Worm (Caenorhabditis elegans) whole organism, L4/young adult: ENCODE results near the gene hrg-5.

Experiments used
- W03F9.2 ChIP-seq: fragments of 150-350 bp; optimal IDR thresholded peaks from 2 replicates; lab custom pipeline; 2014; ENCODE audit warnings: missing biosample characterization, missing genetic modification characterization
- dao-5 ChIP-seq: sonication (generic microtip); optimal IDR thresholded peaks from 2 replicates; lab custom pipeline; 2016; ENCODE audit warnings: missing genotype, missing genetic modification characterization, moderate library complexity, missing compliant biosample characterization
- him-1 ChIP-seq: sonication (generic microtip); optimal IDR thresholded peaks from 2 replicates; lab custom pipeline; 2016; ENCODE audit warnings: missing genotype, missing genetic modification reagents, missing genetic modification characterization, missing compliant biosample characterization

The hrg-5 gene

DNA sequence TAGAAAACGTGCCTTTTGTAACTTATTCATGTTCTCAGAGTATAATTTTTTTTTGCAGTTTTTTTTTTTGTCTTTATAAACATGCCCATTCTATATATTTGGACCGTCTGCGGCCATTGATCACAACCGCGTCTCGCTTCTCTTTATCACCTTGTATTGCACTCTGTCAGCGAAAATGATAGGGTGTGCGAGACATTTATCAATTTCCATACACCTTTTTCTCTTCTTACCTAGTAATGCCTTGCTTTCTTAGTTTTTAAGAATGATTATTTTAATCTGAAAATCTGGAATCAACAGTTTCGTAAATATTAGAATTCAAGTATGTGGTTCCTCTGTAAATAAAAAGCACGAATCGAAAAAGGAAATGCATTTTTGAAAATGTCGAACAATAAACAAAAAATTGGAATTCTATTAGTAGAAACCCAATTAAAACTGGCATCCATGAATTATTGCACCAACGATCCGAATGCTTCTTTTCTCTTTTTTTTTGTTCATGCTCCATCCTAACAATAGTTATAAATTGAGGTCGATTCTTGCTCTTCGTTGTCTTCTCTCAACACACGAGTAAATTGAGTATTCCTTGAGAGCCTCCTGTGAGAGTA lies 8.0 kb upstream of the hrg-5 start:
- TF ChIP-seq dao-5 (tag; lab: Kevin White, UChicago) (no peak), W03F9.2 (no peak), him-1 (tag; lab: Kevin White, UChicago) (no peak)

ce11 chrIV:11036222-11036621 lies 7.0 kb upstream of the hrg-5 start, which contains the start of gene fkb-1:
Gene fkb-1 (plus strand): TSS chrIV:11036582.
- no peak for TF ChIP-seq dao-5 (tag; lab: Kevin White, UChicago)
- TF ChIP-seq W03F9.2: peak; percentile 71
- TF ChIP-seq him-1 (tag; lab: Kevin White, UChicago): no peak

- TF ChIP-seq dao-5 (tag; lab: Kevin White, UChicago) (no peak), W03F9.2 (no peak), him-1 (tag; lab: Kevin White, UChicago) (no peak)
Measured at ce11 chrIV:11032288-11032687, 3.1 kb upstream of the hrg-5 start, which contains the start of gene hrg-6. Gene hrg-6 (plus strand): TSS chrIV:11032588.

ce11 chrIV:11031640-11032039 lies 2.4 kb upstream of the hrg-5 start:
- no peak for TF ChIP-seq W03F9.2
- TF ChIP-seq him-1 (tag; lab: Kevin White, UChicago): no peak
- no peak for TF ChIP-seq dao-5 (tag; lab: Kevin White, UChicago)

ce11 chrIV:11030893-11031292 lies 1.7 kb upstream of the hrg-5 start, which contains the start of gene hrg-4:
Gene hrg-4 (minus strand): TSS chrIV:11030993.
- TF ChIP-seq him-1 (tag; lab: Kevin White, UChicago): no peak
- no peak for TF ChIP-seq W03F9.2
- TF ChIP-seq dao-5 (tag; lab: Kevin White, UChicago): no peak

- TF ChIP-seq him-1 (tag; lab: Kevin White, UChicago) (no peak), dao-5 (tag; lab: Kevin White, UChicago) (no peak), W03F9.2 (no peak)
Measured at ce11 chrIV:11030117-11030516, 889 bp upstream of the hrg-5 start.

ce11 chrIV:11027560-11027959 lies 1.7 kb downstream of the hrg-5 start:
- TF ChIP-seq dao-5 (tag; lab: Kevin White, UChicago) (peak; percentile 5), him-1 (tag; lab: Kevin White, UChicago) (peak; percentile 14), W03F9.2 (peak; percentile 68)

DNA sequence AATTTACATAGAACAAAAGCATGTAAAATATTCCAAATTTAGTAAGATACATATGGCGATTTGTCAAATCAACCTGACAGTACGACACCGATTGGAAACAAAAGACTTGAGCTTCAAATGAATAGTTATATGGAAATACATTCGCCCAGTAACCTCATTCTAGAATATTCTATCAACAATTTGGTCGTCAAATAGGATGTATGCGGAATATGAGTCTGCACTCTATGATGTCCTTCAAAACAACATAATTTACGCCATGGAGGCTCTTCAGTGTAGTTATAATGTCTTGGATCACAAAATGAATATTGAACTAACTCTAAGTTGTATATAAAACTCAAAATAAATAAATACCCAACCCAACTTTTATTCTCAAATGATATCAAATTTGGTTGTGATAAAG lies 2.6 kb downstream of the hrg-5 start:
- no peak for TF ChIP-seq W03F9.2
- no peak for TF ChIP-seq him-1 (tag; lab: Kevin White, UChicago)
- TF ChIP-seq dao-5 (tag; lab: Kevin White, UChicago): no peak

ce11 chrIV:11025941-11026340 lies 3.3 kb downstream of the hrg-5 start:
- no peak for TF ChIP-seq W03F9.2
- no peak for TF ChIP-seq dao-5 (tag; lab: Kevin White, UChicago)
- TF ChIP-seq him-1 (tag; lab: Kevin White, UChicago): no peak

DNA sequence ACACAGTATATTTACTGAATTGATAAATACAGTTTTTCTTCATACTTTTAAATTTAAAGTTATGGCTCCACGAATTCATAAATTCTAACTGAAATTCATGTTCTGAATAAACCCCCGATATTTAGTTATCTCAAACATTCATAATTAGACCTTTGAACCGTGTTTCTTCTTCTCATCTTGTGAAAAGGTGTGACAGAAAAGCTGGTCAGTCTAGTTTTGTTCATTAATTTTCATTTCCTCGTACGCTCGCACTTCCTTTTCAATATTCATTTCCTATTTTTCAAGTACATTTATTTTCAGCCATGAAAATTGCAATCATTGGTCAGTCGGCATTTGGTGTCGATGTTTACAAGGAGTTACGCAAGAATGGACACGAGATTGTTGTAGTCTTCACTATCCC lies 6.9 kb downstream of the hrg-5 start, which contains the start of gene alh-3:
alh-3 (plus strand) TSS at position 301 of the 400 bp plus-strand sequence.
- TF ChIP-seq him-1 (tag; lab: Kevin White, UChicago) (no peak), W03F9.2 (no peak), dao-5 (tag; lab: Kevin White, UChicago) (no peak)

DNA sequence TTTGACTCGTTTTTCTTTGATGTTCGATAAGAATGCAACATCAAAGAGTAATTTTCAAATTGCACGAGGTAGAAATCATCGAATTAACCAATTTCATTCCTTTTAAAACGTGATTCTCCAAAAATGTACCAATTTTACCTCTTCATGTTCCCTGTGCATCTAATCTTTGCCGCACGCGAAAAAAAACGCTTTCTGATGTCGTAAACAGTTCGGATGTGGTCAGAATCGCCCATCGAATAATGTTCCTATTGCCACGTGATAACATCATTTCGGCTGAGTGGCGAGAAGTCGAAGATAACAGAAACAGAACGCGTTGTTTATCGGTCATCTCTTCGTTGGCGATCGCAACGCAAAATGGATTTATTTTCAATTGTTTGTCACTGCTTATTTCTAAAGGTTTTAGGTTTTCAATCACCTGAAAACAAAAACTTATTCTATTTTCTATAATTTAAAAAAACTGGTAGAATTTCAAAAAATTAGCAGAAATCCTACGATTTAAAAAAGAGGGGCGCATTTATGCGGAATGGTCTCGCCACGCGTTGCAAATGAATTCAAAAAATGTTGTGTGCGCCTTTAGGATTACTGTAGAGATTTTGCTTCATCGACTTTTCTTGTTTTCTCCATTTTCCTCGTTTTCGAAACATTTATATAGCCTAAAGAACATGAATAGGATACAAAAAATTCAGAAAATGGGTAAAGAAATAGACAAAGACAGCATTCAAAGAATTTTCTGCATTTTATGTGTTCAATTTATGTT lies 7.5 kb downstream of the hrg-5 start, which contains the start of gene mogs-1:
mogs-1 (minus strand) TSS at position 417 of the 757 bp plus-strand sequence.
- TF ChIP-seq him-1 (tag; lab: Kevin White, UChicago): no peak
- TF ChIP-seq W03F9.2: no peak
- no peak for TF ChIP-seq dao-5 (tag; lab: Kevin White, UChicago)

ce11 chrIV:11019962-11020550 lies 9.2 kb downstream of the hrg-5 start, which contains the start of gene F13H10.8:
Gene F13H10.8 (plus strand): TSS chrIV:11020517.
- TF ChIP-seq dao-5 (tag; lab: Kevin White, UChicago) (no peak), W03F9.2 (peak; percentile 61)

ce11 chrIV:11015881-11016280 lies 13.3 kb downstream of the hrg-5 start, which contains the start of gene F13H10.3:
Gene F13H10.3 (minus strand): TSS chrIV:11015953.
- no peak for TF ChIP-seq him-1 (tag; lab: Kevin White, UChicago)

DNA sequence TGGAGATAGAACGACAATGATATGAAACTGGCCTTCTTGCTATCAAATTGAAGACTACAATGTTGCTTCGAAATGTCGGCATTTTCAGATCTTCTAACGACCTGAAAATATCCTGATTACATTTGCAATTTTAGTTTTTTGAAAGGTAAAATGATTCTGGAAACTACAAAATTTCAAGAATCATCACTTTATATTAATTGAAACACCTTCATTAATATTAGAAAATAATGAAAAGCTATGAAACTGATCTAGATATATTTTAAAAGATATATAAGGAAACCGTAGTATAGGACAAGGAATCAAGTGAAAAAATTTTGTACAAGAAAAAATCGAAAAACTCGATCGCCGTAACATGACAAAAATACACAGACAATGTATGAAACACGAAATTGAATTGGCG lies 17.3 kb downstream of the hrg-5 start, which contains the start of gene ndx-9:
ndx-9 (minus strand) TSS at position 101 of the 400 bp plus-strand sequence.
- TF ChIP-seq W03F9.2 (no peak), him-1 (tag; lab: Kevin White, UChicago) (no peak), dao-5 (tag; lab: Kevin White, UChicago) (no peak)
